Worm (Caenorhabditis elegans): ENCODE data around the gene srsx-27.

DNA sequence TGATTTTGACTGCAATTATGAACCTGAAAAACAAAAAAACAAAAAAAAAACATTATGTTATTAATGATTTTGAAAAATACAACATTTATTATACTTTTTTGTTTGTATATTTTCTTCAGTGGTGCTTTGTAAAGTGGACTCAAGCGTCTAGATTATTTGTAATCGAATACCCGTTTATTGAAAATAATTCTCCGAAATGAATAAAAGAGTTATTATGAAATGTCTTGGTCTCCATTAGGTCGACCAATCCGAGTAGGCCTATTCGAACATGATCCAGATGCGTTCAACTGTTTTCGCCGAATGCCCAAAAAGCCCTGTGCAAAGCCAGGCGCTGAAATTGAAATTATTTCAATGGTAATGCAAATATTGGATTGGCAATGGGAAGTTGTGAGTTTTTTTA is 32.4 kb upstream of the srsx-27 start, which contains the start of gene C08B6.5:
- TF ChIP-seq lin-13 (GFP tag; optimal IDR thresholded peaks at IDR 0.05) (no peak), zag-1 (tag; optimal IDR thresholded peaks at IDR 0.05) (no peak), ZK546.5 (tag; optimal IDR thresholded peaks at IDR 0.05) (no peak), nhr-6 (tag; optimal IDR thresholded peaks at IDR 0.05) (no peak), aly-2 (tag; optimal IDR thresholded peaks at IDR 0.05) (no peak)
